Fruit fly (Drosophila melanogaster): ENCODE measurements around the gene Jon25Biii.

DNA sequence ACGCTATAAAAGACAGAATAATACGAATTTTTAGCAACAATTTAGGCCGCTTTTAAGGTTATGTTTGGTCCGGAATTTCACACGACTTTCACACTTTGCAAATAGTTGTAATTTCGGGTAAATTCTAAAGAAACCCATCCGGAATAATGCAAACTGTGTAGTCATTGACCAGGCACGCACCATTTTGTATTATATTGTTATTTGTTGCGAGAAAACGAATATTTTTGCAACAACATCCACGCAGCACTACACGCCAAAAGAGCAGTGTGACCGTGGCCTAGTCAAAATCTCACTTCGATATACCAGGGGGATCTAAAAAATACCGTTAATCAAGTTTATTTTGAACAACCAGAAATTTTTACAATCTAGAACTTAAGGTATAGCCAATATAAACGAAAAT lies 16.9 kb upstream of the Jon25Biii start, which contains the start of gene eIF3i:
- TF ChIP-seq CG3838 (GFP tag; optimal IDR thresholded peaks at IDR 0.05): no peak
- TF ChIP-seq CG31365 (tag; optimal IDR thresholded peaks at IDR 0.05): no peak
- peak; percentile 38 for TF ChIP-seq HmgZ (tag; optimal IDR thresholded peaks at IDR 0.05)
- no peak for TF ChIP-seq salm (tag; optimal IDR thresholded peaks at IDR 0.05)
- TF ChIP-seq MESR4 (GFP tag; optimal IDR thresholded peaks at IDR 0.05): peak; percentile 66
- TF ChIP-seq Drgx (GFP tag; IDR thresholded peaks at IDR 0.05): no peak
- no peak for TF ChIP-seq ash1 (GFP tag; optimal IDR thresholded peaks at IDR 0.05)
